Worm (Caenorhabditis elegans) whole organism, L1 larva: ENCODE results near the gene ZK632.11.

Experiments
- C34B4.2 ChIP-seq: sonication (generic microtip); optimal IDR thresholded peaks from 2 replicates; lab custom pipeline; 2017; ENCODE audit warnings: mild to moderate bottlenecking, missing genetic modification characterization, missing compliant biosample characterization
- aha-1 ChIP-seq: fragments of 150-350 bp; optimal IDR thresholded peaks from 2 replicates; lab custom pipeline; 2014; ENCODE audit warnings: missing biosample characterization, missing genetic modification characterization
- ama-1 ChIP-seq: fragments of 150-350 bp; optimal IDR thresholded peaks from 2 replicates; lab custom pipeline; 2014
- blmp-1 ChIP-seq: fragments of 150-350 bp; optimal IDR thresholded peaks from 2 replicates; lab custom pipeline; 2014; ENCODE audit warnings: missing biosample characterization, missing genetic modification characterization
- ceh-90 ChIP-seq: sonication (generic microtip); optimal IDR thresholded peaks from 2 replicates; lab custom pipeline; 2016; ENCODE audit warnings: missing genetic modification characterization, missing compliant biosample characterization
- ces-1 ChIP-seq: fragments of 150-350 bp; optimal IDR thresholded peaks from 2 replicates; lab custom pipeline; 2014; ENCODE audit warnings: missing biosample characterization, missing genetic modification reagents, missing genetic modification characterization
- dsc-1 ChIP-seq: sonication (generic microtip); optimal IDR thresholded peaks from 2 replicates; lab custom pipeline; 2016; ENCODE audit warnings: mild to moderate bottlenecking, missing genetic modification characterization, missing compliant biosample characterization
- efl-1 ChIP-seq, 4 experiments: fragments of 150-350 bp; optimal IDR thresholded peaks in 3 of 4; peaks in 1 of 4; 1 replicate in 1 of 4; 2 replicates in 3 of 4; lab custom pipeline; 2014; ENCODE audit warnings: missing biosample characterization in 2 of 4, missing genetic modification characterization in 2 of 4, missing genetic modification reagents in 2 of 4
- efl-3 ChIP-seq: fragments of 200-800 bp; sonication (Bioruptor generic); optimal IDR thresholded peaks from 2 replicates; lab custom pipeline; 2018; ENCODE audit warnings: mild to moderate bottlenecking, missing genetic modification characterization, missing compliant biosample characterization
- elt-2 ChIP-seq: sonication (generic microtip); optimal IDR thresholded peaks from 2 replicates; lab custom pipeline; 2016; ENCODE audit warnings: missing genetic modification characterization, mild to moderate bottlenecking, inconsistent platforms, missing compliant biosample characterization, missing genetic modification reagents
- fkh-10 ChIP-seq: sonication (generic microtip); optimal IDR thresholded peaks from 2 replicates; lab custom pipeline; 2017; ENCODE audit warnings: missing biosample characterization, missing genetic modification reagents, missing genetic modification characterization
- fkh-4 ChIP-seq: sonication (generic microtip); optimal IDR thresholded peaks from 2 replicates; lab custom pipeline; 2016; ENCODE audit warnings: missing compliant biosample characterization, missing genetic modification characterization, borderline replicate concordance
- fos-1 ChIP-seq: fragments of 150-350 bp; optimal IDR thresholded peaks from 2 replicates; lab custom pipeline; 2014; ENCODE audit warnings: missing biosample characterization, missing genetic modification characterization
- grh-1 ChIP-seq: fragments of 200-800 bp; sonication (Bioruptor generic); IDR thresholded peaks from 2 replicates; pipeline ENCODE4 v1.3.6; 2022; ENCODE audit warnings: missing genetic modification reagents, missing genetic modification characterization, missing compliant biosample characterization
- hlh-17 ChIP-seq: fragments of 200-800 bp; sonication (Bioruptor generic); optimal IDR thresholded peaks from 2 replicates; lab custom pipeline; 2018; ENCODE audit warnings: missing genetic modification characterization, mild to moderate bottlenecking, missing compliant biosample characterization, moderate library complexity, borderline replicate concordance
- irx-1 ChIP-seq: sonication (generic microtip); optimal IDR thresholded peaks from 2 replicates; lab custom pipeline; 2016; ENCODE audit warnings: missing genetic modification characterization, missing compliant biosample characterization
- isw-1 ChIP-seq: fragments of 200-800 bp; sonication (Bioruptor generic); IDR thresholded peaks from 2 replicates; pipeline ENCODE4 v1.3.6; 2022; ENCODE audit warnings: missing genetic modification characterization, missing compliant biosample characterization
- jun-1 ChIP-seq: fragments of 150-350 bp; optimal IDR thresholded peaks from 2 replicates; lab custom pipeline; 2014; ENCODE audit warnings: missing biosample characterization, missing genetic modification reagents, missing genetic modification characterization
- lin-13 ChIP-seq: fragments of 150-350 bp; optimal IDR thresholded peaks from 2 replicates; lab custom pipeline; 2014; ENCODE audit warnings: missing biosample characterization, missing genetic modification reagents, missing genetic modification characterization
- lin-39 ChIP-seq: fragments of 150-350 bp; optimal IDR thresholded peaks from 2 replicates; lab custom pipeline; 2014; ENCODE audit warnings: missing biosample characterization, missing genetic modification reagents, missing genetic modification characterization
- lir-3 ChIP-seq: sonication (generic microtip); optimal IDR thresholded peaks from 2 replicates; lab custom pipeline; 2016; ENCODE audit warnings: mild to moderate bottlenecking, missing genetic modification characterization, moderate library complexity, missing compliant biosample characterization; ENCODE audit not compliant: poor library complexity
- lsy-2 ChIP-seq, 2 experiments: fragments of 150-350 bp; optimal IDR thresholded peaks; 2 replicates each; lab custom pipeline; 2014; ENCODE audit warnings: missing biosample characterization in 2 of 2, missing genetic modification characterization in 2 of 2
- mab-9 ChIP-seq: fragments of 200-800 bp; sonication (Bioruptor generic); IDR thresholded peaks from 2 replicates; pipeline ENCODE4 v1.3.6; 2022; ENCODE audit warnings: missing genetic modification reagents, missing genetic modification characterization, missing compliant biosample characterization
- mdl-1 ChIP-seq, 2 experiments: fragments of 150-350 bp; optimal IDR thresholded peaks; 2 replicates each; lab custom pipeline; 2014 to 2017; ENCODE audit warnings: missing biosample characterization in 2 of 2, missing genetic modification characterization in 2 of 2, inconsistent platforms in 1 of 2
- nhr-12 ChIP-seq: sonication (generic microtip); optimal IDR thresholded peaks from 2 replicates; lab custom pipeline; 2017; ENCODE audit warnings: missing biosample characterization, missing genetic modification characterization
- nhr-237 ChIP-seq: fragments of 150-350 bp; optimal IDR thresholded peaks from 2 replicates; lab custom pipeline; 2014; ENCODE audit warnings: missing biosample characterization, missing genetic modification characterization
- nhr-71 ChIP-seq: sonication (generic microtip); optimal IDR thresholded peaks from 2 replicates; lab custom pipeline; 2016; ENCODE audit warnings: mild to moderate bottlenecking, missing genetic modification characterization, moderate library complexity, missing compliant biosample characterization
- nhr-76 ChIP-seq: sonication (generic microtip); optimal IDR thresholded peaks from 2 replicates; lab custom pipeline; 2017; ENCODE audit warnings: missing biosample characterization, missing genetic modification characterization
- nhr-85 ChIP-seq: sonication (generic microtip); peaks from one replicate; lab custom pipeline; 2016; ENCODE audit warnings: missing genetic modification characterization, inconsistent platforms, missing compliant biosample characterization
- pag-3 ChIP-seq: sonication (generic microtip); optimal IDR thresholded peaks from 2 replicates; lab custom pipeline; 2017; ENCODE audit warnings: missing genetic modification characterization, mild to moderate bottlenecking, missing compliant biosample characterization, antibody characterized with exemption, borderline replicate concordance; ENCODE audit not compliant: insufficient read depth
- pax-3 ChIP-seq: fragments of 200-800 bp; sonication (Bioruptor generic); optimal IDR thresholded peaks from 2 replicates; lab custom pipeline; 2018; ENCODE audit warnings: mild to moderate bottlenecking, missing genetic modification characterization, moderate library complexity, missing compliant biosample characterization
- rnt-1 ChIP-seq: sonication (generic microtip); optimal IDR thresholded peaks from 2 replicates; lab custom pipeline; 2016; ENCODE audit warnings: mild to moderate bottlenecking, missing genetic modification characterization, moderate library complexity, missing compliant biosample characterization
- snpc-4 ChIP-seq: fragments of 150-350 bp; optimal IDR thresholded peaks from 2 replicates; lab custom pipeline; 2014; ENCODE audit warnings: missing biosample characterization, missing genetic modification characterization
- snu-23 ChIP-seq: sonication (generic microtip); optimal IDR thresholded peaks from 2 replicates; lab custom pipeline; 2016; ENCODE audit warnings: missing genetic modification characterization, missing compliant biosample characterization
- sptf-1 ChIP-seq: fragments of 150-350 bp; optimal IDR thresholded peaks from 2 replicates; lab custom pipeline; 2014; ENCODE audit warnings: missing biosample characterization, missing genetic modification characterization
- sup-37 ChIP-seq: fragments of 200-800 bp; sonication (Bioruptor generic); optimal IDR thresholded peaks from 2 replicates; lab custom pipeline; 2018; ENCODE audit warnings: mild to moderate bottlenecking, missing genetic modification characterization, missing compliant biosample characterization
- swsn-7 ChIP-seq: sonication (generic microtip); optimal IDR thresholded peaks from 2 replicates; lab custom pipeline; 2016; ENCODE audit warnings: missing genetic modification characterization, missing compliant biosample characterization
- tbx-2 ChIP-seq: sonication (generic microtip); optimal IDR thresholded peaks from 2 replicates; lab custom pipeline; 2016; ENCODE audit warnings: missing genetic modification characterization, missing compliant biosample characterization
- unc-86 ChIP-seq: sonication (generic microtip); optimal IDR thresholded peaks from 2 replicates; lab custom pipeline; 2016; ENCODE audit warnings: missing genetic modification characterization, missing compliant biosample characterization
- unc-98 ChIP-seq: fragments of 200-800 bp; sonication (Bioruptor generic); IDR thresholded peaks from 2 replicates; pipeline ENCODE4 v1.3.6; 2022; ENCODE audit warnings: missing genetic modification characterization, missing compliant biosample characterization
- xbp-1 ChIP-seq: sonication (generic microtip); optimal IDR thresholded peaks from 2 replicates; lab custom pipeline; 2016; ENCODE audit warnings: missing genetic modification characterization, missing compliant biosample characterization
- zag-1 ChIP-seq: fragments of 150-350 bp; optimal IDR thresholded peaks from 2 replicates; lab custom pipeline; 2014; ENCODE audit warnings: missing biosample characterization, missing genetic modification characterization
- zip-4 ChIP-seq: fragments of 200-800 bp; sonication (Bioruptor generic); optimal IDR thresholded peaks from 2 replicates; lab custom pipeline; 2018; ENCODE audit warnings: mild to moderate bottlenecking, missing genetic modification characterization, moderate library complexity, missing compliant biosample characterization
- ztf-11 ChIP-seq, 2 experiments: sonication (generic microtip); optimal IDR thresholded peaks; 2 replicates each; lab custom pipeline; 2016 to 2017; ENCODE audit warnings: missing genetic modification characterization in 2 of 2, missing biosample characterization in 1 of 2, missing compliant biosample characterization in 1 of 2
- ztf-4 ChIP-seq: fragments of 150-350 bp; optimal IDR thresholded peaks from 2 replicates; lab custom pipeline; 2014; ENCODE audit warnings: missing biosample characterization, missing genetic modification characterization

ZK632.11 gene

ce11 chrIII:9804997-9805610, 22.6 kb upstream of the ZK632.11 start, which contains the start of gene riok-3:
Gene riok-3 (minus strand): TSS chrIII:9805011.
- TF ChIP-seq C34B4.2 (tag; lab: Kevin White, UChicago) (no peak), nhr-76 (no peak), unc-86 (no peak), mdl-1 (tag; optimal IDR thresholded peaks at IDR 0.05; lab: Kevin White, UChicago) (no peak), isw-1 (GFP tag; lab: Robert Waterston, UW) (no peak), nhr-71 (peak; percentile 42), hlh-17 (no peak), mab-9 (GFP tag; lab: Robert Waterston, UW) (no peak), rnt-1 (tag; lab: Kevin White, UChicago) (no peak), ama-1 (lab: Kevin White, UChicago) (peak; percentile 38), aha-1 (no peak), snu-23 (GFP tag; lab: Kevin White, UChicago) (peak; percentile 0), lsy-2 (tag; optimal IDR thresholded peaks at IDR 0.05; lab: Kevin White, UChicago) (peak in 1 of 2 experiments; percentile 7), unc-98 (no peak), snpc-4 (tag; lab: Kevin White, UChicago) (no peak), efl-1 (optimal IDR thresholded peaks at IDR 0.05; lab: Kevin White, UChicago) (peak in 1 of 2 experiments; percentile 11), efl-1 (GFP tag; optimal IDR thresholded peaks at IDR 0.05 in 1 of 2; lab: Kevin White, UChicago) (peak in 1 of 2 experiments; percentile 71), ceh-90 (tag; lab: Kevin White, UChicago) (no peak), pag-3 (tag; lab: Kevin White, UChicago) (no peak), lir-3 (tag; lab: Kevin White, UChicago) (peak; percentile 18), efl-3 (no peak), ces-1 (GFP tag; lab: Kevin White, UChicago) (no peak), tbx-2 (tag; lab: Kevin White, UChicago) (no peak), nhr-85 (peak; percentile 63), jun-1 (tag; lab: Kevin White, UChicago) (no peak), fos-1 (tag; lab: Kevin White, UChicago) (no peak), zag-1 (tag; lab: Kevin White, UChicago) (no peak), xbp-1 (tag; lab: Kevin White, UChicago) (no peak), dsc-1 (no peak), lin-13 (no peak), zip-4 (peak; percentile 29), fkh-10 (GFP tag; lab: Kevin White, UChicago) (no peak), nhr-237 (tag; lab: Kevin White, UChicago) (no peak), grh-1 (GFP tag; lab: Robert Waterston, UW) (no peak), ztf-4 (tag; lab: Kevin White, UChicago) (no peak), sptf-1 (tag; lab: Kevin White, UChicago) (no peak), sup-37 (GFP tag; lab: Kevin White, UChicago) (no peak), lin-39 (tag; lab: Kevin White, UChicago) (no peak), ztf-11 (tag; optimal IDR thresholded peaks at IDR 0.05; lab: Kevin White, UChicago) (no peak), elt-2 (tag; lab: Kevin White, UChicago) (no peak), blmp-1 (tag; lab: Kevin White, UChicago) (no peak), nhr-12 (tag; lab: Kevin White, UChicago) (no peak), swsn-7 (no peak), irx-1 (tag; lab: Kevin White, UChicago) (no peak), pax-3 (tag; lab: Kevin White, UChicago) (no peak), fkh-4 (tag; lab: Kevin White, UChicago) (no peak)
